Comparison of ENCODE assay signal across 2 fruit fly cellular contexts in genomic region chr2L:9956993-9957652, dm6.
A peak's percentile ranks its signal among the peaks of the same experiment; 100 is the strongest.
TF ChIP-seq lines count a peak whose summit lies in the region.

TSS of gene CG4658 (plus strand) at chr2L:9957132.
TSS of gene CG5846 (minus strand) at chr2L:9957237.

TF ChIP-seq in whole organism, embryonic, 481 proteins besides CTCF, POLR2A, EP300 and RAD21 (continued from another document and continues in another):
- TF ChIP-seq Lpt (GFP tag; optimal IDR thresholded peaks at IDR 0.05; lab: Kevin White, UChicago) (no peak), Deaf1 (tag; optimal IDR thresholded peaks at IDR 0.05; lab: Kevin White, UChicago) (peak; percentile 79), tup (GFP tag; optimal IDR thresholded peaks at IDR 0.05; lab: Kevin White, UChicago) (peak; percentile 60), slbo (GFP tag; IDR thresholded peaks at IDR 0.05; lab: Robert Waterston, UW) (peak; percentile 95), abd-A (tag; optimal IDR thresholded peaks at IDR 0.05; lab: Kevin White, UChicago) (no peak), CG14710 (tag; optimal IDR thresholded peaks at IDR 0.05; lab: Kevin White, UChicago) (peak; percentile 96), Doc2 (GFP tag; IDR thresholded peaks at IDR 0.05; lab: Robert Waterston, UW) (peak; percentile 48; the same call in 1 of the 2 replicates), CG8281 (tag; optimal IDR thresholded peaks at IDR 0.05; lab: Kevin White, UChicago) (peak; percentile 74), BEAF-32 (GFP tag; optimal IDR thresholded peaks at IDR 0.05; lab: Kevin White, UChicago) (peak; percentile 19), CG17829 (tag; optimal IDR thresholded peaks at IDR 0.05; lab: Kevin White, UChicago) (peak; percentile 97), CG4617 (GFP tag; optimal IDR thresholded peaks at IDR 0.05; lab: Kevin White, UChicago; ENCODE audit: borderline replicate concordance) (peak; percentile 92), Atf3 (GFP tag; optimal IDR thresholded peaks at IDR 0.05; lab: Kevin White, UChicago) (peak; percentile 68), trh (GFP tag; optimal IDR thresholded peaks at IDR 0.05; lab: Kevin White, UChicago) (peak; percentile 80), ato (GFP tag; IDR thresholded peaks at IDR 0.05; lab: Robert Waterston, UW; ENCODE audit: partially characterized antibody) (no peak), CG16815 (GFP tag; optimal IDR thresholded peaks at IDR 0.05; lab: Kevin White, UChicago) (peak; percentile 90), CG10366 (GFP tag; IDR thresholded peaks at IDR 0.05; lab: Robert Waterston, UW) (peak; percentile 92), fd3F (GFP tag; optimal IDR thresholded peaks at IDR 0.05; lab: Kevin White, UChicago) (peak; percentile 92), CG7963 (GFP tag; IDR thresholded peaks at IDR 0.05; lab: Robert Waterston, UW; ENCODE audit: partially characterized antibody) (no peak), otp (GFP tag; IDR thresholded peaks at IDR 0.05; lab: Robert Waterston, UW) (peak; percentile 88), CG13424 (tag; optimal IDR thresholded peaks at IDR 0.05; lab: Kevin White, UChicago) (peak; percentile 94), CG10321 (GFP tag; IDR thresholded peaks at IDR 0.05; lab: Robert Waterston, UW) (peak; percentile 62; the same call in 1 of the 2 replicates), Ets65A (GFP tag; lab: Kevin White, UChicago) (peak; percentile 89), br (optimal IDR thresholded peaks at IDR 0.05; lab: Kevin White, UChicago) (no peak), Kr (GFP tag; optimal IDR thresholded peaks at IDR 0.05; lab: Kevin White, UChicago) (no peak), Bteb2 (GFP tag; optimal IDR thresholded peaks at IDR 0.05; lab: Kevin White, UChicago) (peak; percentile 94), CG1792 (GFP tag; optimal IDR thresholded peaks at IDR 0.05; lab: Kevin White, UChicago) (peak; percentile 5), Hsf (GFP tag; optimal IDR thresholded peaks at IDR 0.05; lab: Kevin White, UChicago) (peak; percentile 94), CG14667 (GFP tag; IDR thresholded peaks at IDR 0.05; lab: Robert Waterston, UW) (peak; percentile 94), gsb-n (tag; optimal IDR thresholded peaks at IDR 0.05; lab: Kevin White, UChicago) (peak; percentile 97), CG18476 (GFP tag; optimal IDR thresholded peaks at IDR 0.05; lab: Kevin White, UChicago) (peak; percentile 90), ERR (GFP tag; optimal IDR thresholded peaks at IDR 0.05; lab: Kevin White, UChicago) (no peak), vvl (GFP tag; IDR thresholded peaks at IDR 0.05; lab: Robert Waterston, UW) (peak; percentile 98), ftz-f1 (GFP tag; optimal IDR thresholded peaks at IDR 0.05; lab: Kevin White, UChicago) (no peak), CG7987 (GFP tag; optimal IDR thresholded peaks at IDR 0.05; lab: Kevin White, UChicago) (peak; percentile 68), twi (tag; optimal IDR thresholded peaks at IDR 0.05; lab: Kevin White, UChicago) (peak; percentile 82), CG34422 (GFP tag; IDR thresholded peaks at IDR 0.05; lab: Robert Waterston, UW) (peak; percentile 96), wek (GFP tag; optimal IDR thresholded peaks at IDR 0.05; lab: Kevin White, UChicago) (peak; percentile 39), Trl (optimal IDR thresholded peaks at IDR 0.05; lab: Kevin White, UChicago) (no peak), Trl (GFP tag; optimal IDR thresholded peaks at IDR 0.05; lab: Kevin White, UChicago) (peak; percentile 75), Ravus (GFP tag; IDR thresholded peaks at IDR 0.05; lab: Robert Waterston, UW) (peak; percentile 85), danr (GFP tag; IDR thresholded peaks at IDR 0.05; lab: Robert Waterston, UW) (peak; percentile 90), bigmax (GFP tag; optimal IDR thresholded peaks at IDR 0.05; lab: Kevin White, UChicago) (peak; percentile 22), al (GFP tag; IDR thresholded peaks at IDR 0.05; lab: Robert Waterston, UW) (peak; percentile 93), CG10267 (tag; optimal IDR thresholded peaks at IDR 0.05; lab: Kevin White, UChicago) (peak; percentile 93), PHDP (tag; optimal IDR thresholded peaks at IDR 0.05; lab: Kevin White, UChicago) (peak; percentile 97), org-1 (GFP tag; optimal IDR thresholded peaks at IDR 0.05; lab: Kevin White, UChicago) (peak; percentile 85), CoRest (tag; optimal IDR thresholded peaks at IDR 0.05; lab: Kevin White, UChicago) (peak; percentile 96), tin (GFP tag; optimal IDR thresholded peaks at IDR 0.05; lab: Kevin White, UChicago) (peak; percentile 92), CG3163 (GFP tag; optimal IDR thresholded peaks at IDR 0.05; lab: Kevin White, UChicago) (peak; percentile 29), pum (GFP tag; optimal IDR thresholded peaks at IDR 0.05; lab: Kevin White, UChicago) (peak; percentile 90), Drgx (GFP tag; IDR thresholded peaks at IDR 0.05; lab: Robert Waterston, UW) (peak; percentile 94), Sry-δ (GFP tag; optimal IDR thresholded peaks at IDR 0.05; lab: Kevin White, UChicago) (peak; percentile 44), CG7928 (GFP tag; optimal IDR thresholded peaks at IDR 0.05; lab: Kevin White, UChicago) (peak; percentile 49), CG12219 (GFP tag; optimal IDR thresholded peaks at IDR 0.05; lab: Kevin White, UChicago) (peak; percentile 77), Chrac-16 (GFP tag; optimal IDR thresholded peaks at IDR 0.05; lab: Kevin White, UChicago) (peak; percentile 96), croc (GFP tag; conservative IDR thresholded peaks at IDR 0.05; lab: Robert Waterston, UW) (peak; percentile 89), Vsx1 (GFP tag; optimal IDR thresholded peaks at IDR 0.05; lab: Kevin White, UChicago) (peak; percentile 83), ro (GFP tag; IDR thresholded peaks at IDR 0.05; lab: Robert Waterston, UW) (peak; percentile 84), gfzf (GFP tag; optimal IDR thresholded peaks at IDR 0.05; lab: Kevin White, UChicago) (peak; percentile 81), CG9727 (GFP tag; optimal IDR thresholded peaks at IDR 0.05; lab: Kevin White, UChicago) (peak; percentile 95), CG14441 (GFP tag; IDR thresholded peaks at IDR 0.05; lab: Robert Waterston, UW) (peak; percentile 94), ase (GFP tag; IDR thresholded peaks at IDR 0.05; lab: Robert Waterston, UW) (peak; percentile 92), ssp (GFP tag; IDR thresholded peaks at IDR 0.05; lab: Robert Waterston, UW) (peak; percentile 88), CG18011 (GFP tag; optimal IDR thresholded peaks at IDR 0.05; lab: Kevin White, UChicago) (peak; percentile 82), C15 (GFP tag; IDR thresholded peaks at IDR 0.05; lab: Robert Waterston, UW) (peak; percentile 78; the same call in 2 of the 3 replicates), CG12236 (GFP tag; optimal IDR thresholded peaks at IDR 0.05; lab: Kevin White, UChicago) (peak; percentile 91)

TF ChIP-seq in whole organism, prepupa, 60 proteins besides CTCF, POLR2A, EP300 and RAD21 (continued from another document):
- TF ChIP-seq cyc (GFP tag; optimal IDR thresholded peaks at IDR 0.05; lab: Kevin White, UChicago) (peak; percentile 92), CG11762 (GFP tag; optimal IDR thresholded peaks at IDR 0.05; lab: Kevin White, UChicago; ENCODE audit: insufficient read depth) (peak; percentile 90), Eip78C (GFP tag; lab: Kevin White, UChicago) (peak; percentile 98), CG10669 (GFP tag; optimal IDR thresholded peaks at IDR 0.05; lab: Kevin White, UChicago) (peak; percentile 90), CG3919 (GFP tag; optimal IDR thresholded peaks at IDR 0.05; lab: Kevin White, UChicago) (peak; percentile 94), Blimp-1 (GFP tag; optimal IDR thresholded peaks at IDR 0.05; lab: Kevin White, UChicago) (peak; percentile 60), vri (GFP tag; optimal IDR thresholded peaks at IDR 0.05; lab: Kevin White, UChicago) (peak; percentile 88), fd59A (GFP tag; optimal IDR thresholded peaks at IDR 0.05; lab: Kevin White, UChicago) (peak; percentile 74), spab (GFP tag; optimal IDR thresholded peaks at IDR 0.05; lab: Kevin White, UChicago) (no peak)
